Fruit fly (Drosophila melanogaster): ENCODE measurements around the gene ncd.

ncd gene

dm6 chr3R:29802753-29803313, 4.1 kb downstream of the ncd start, which contains the start of the genes Etfb and CG7789 (continued):
- TF ChIP-seq gsb (GFP tag; IDR thresholded peaks at IDR 0.05) (peak; percentile 73), Hr51 (GFP tag; optimal IDR thresholded peaks at IDR 0.05) (peak in 1 of 2 experiments; percentile 48), Bdp1 (GFP tag; optimal IDR thresholded peaks at IDR 0.05) (peak; percentile 55), MBD-R2 (GFP tag; IDR thresholded peaks at IDR 0.05) (peak; percentile 96), pzg (GFP tag; optimal IDR thresholded peaks at IDR 0.05) (peak; percentile 76), Dad (GFP tag; optimal IDR thresholded peaks at IDR 0.05) (peak; percentile 55), Nf-YB (GFP tag; optimal IDR thresholded peaks at IDR 0.05) (peak; percentile 28), lab (GFP tag; optimal IDR thresholded peaks at IDR 0.05) (no peak), CG31365 (tag; optimal IDR thresholded peaks at IDR 0.05) (no peak), nom (GFP tag; optimal IDR thresholded peaks at IDR 0.05) (peak; percentile 99), ase (GFP tag; IDR thresholded peaks at IDR 0.05) (peak; percentile 76; the same call in 2 of the 3 replicates), Trl (optimal IDR thresholded peaks at IDR 0.05) (no peak), Trl (GFP tag; optimal IDR thresholded peaks at IDR 0.05) (peak; percentile 67), Neu2 (GFP tag; optimal IDR thresholded peaks at IDR 0.05; ENCODE audit: borderline replicate concordance) (no peak), unpg (GFP tag; optimal IDR thresholded peaks at IDR 0.05) (no peak), salm (tag; optimal IDR thresholded peaks at IDR 0.05) (peak; percentile 31), croc (GFP tag; conservative IDR thresholded peaks at IDR 0.05) (peak; percentile 65), Xrp1 (GFP tag; IDR thresholded peaks at IDR 0.05) (peak; percentile 65), CG3995 (GFP tag; optimal IDR thresholded peaks at IDR 0.05) (peak; percentile 61), CG18262 (tag; optimal IDR thresholded peaks at IDR 0.05) (no peak), repo (GFP tag; optimal IDR thresholded peaks at IDR 0.05) (peak; percentile 54), Nf-YA (GFP tag; IDR thresholded peaks at IDR 0.05) (0 out of 2 replicates have a peak, but pooled peaks have one; percentile 20), dan (GFP tag; IDR thresholded peaks at IDR 0.05) (no peak), CG10565 (GFP tag; optimal IDR thresholded peaks at IDR 0.05) (no peak), Vsx1 (GFP tag; optimal IDR thresholded peaks at IDR 0.05) (no peak), Sry-δ (GFP tag; optimal IDR thresholded peaks at IDR 0.05) (peak; percentile 89), CG17186 (GFP tag; optimal IDR thresholded peaks at IDR 0.05) (peak; percentile 44), Adf1 (GFP tag; IDR thresholded peaks at IDR 0.05) (peak; percentile 77), CG17361 (GFP tag; IDR thresholded peaks at IDR 0.05) (no peak; the same call in 1 of the 3 replicates), CG30431 (GFP tag; optimal IDR thresholded peaks at IDR 0.05) (peak; percentile 39), disco-r (GFP tag; optimal IDR thresholded peaks at IDR 0.05) (peak; percentile 44), CG3838 (GFP tag; optimal IDR thresholded peaks at IDR 0.05) (no peak), hbn (GFP tag; IDR thresholded peaks at IDR 0.05; ENCODE audit: partially characterized antibody) (peak; percentile 87), CG17359 (tag; optimal IDR thresholded peaks at IDR 0.05) (peak; percentile 39), Mad (GFP tag; optimal IDR thresholded peaks at IDR 0.05) (peak; percentile 60), CG15601 (tag; optimal IDR thresholded peaks at IDR 0.05) (no peak), CG8765 (GFP tag; IDR thresholded peaks at IDR 0.05) (peak; percentile 63; the same call in 1 of the 2 replicates), CG34422 (GFP tag; IDR thresholded peaks at IDR 0.05) (peak; percentile 93), gfzf (GFP tag; optimal IDR thresholded peaks at IDR 0.05) (peak; percentile 22), ac (GFP tag; optimal IDR thresholded peaks at IDR 0.05) (no peak), MTF-1 (GFP tag; optimal IDR thresholded peaks at IDR 0.05; ENCODE audit: borderline replicate concordance) (no peak), chn (GFP tag; optimal IDR thresholded peaks at IDR 0.05) (peak; percentile 51), Mes4 (GFP tag; optimal IDR thresholded peaks at IDR 0.05) (peak; percentile 46), CTCF (GFP tag; optimal IDR thresholded peaks at IDR 0.05) (peak; percentile 19), luna (GFP tag; optimal IDR thresholded peaks at IDR 0.05) (peak; percentile 47), slp2 (GFP tag; optimal IDR thresholded peaks at IDR 0.05) (no peak), klu (GFP tag; IDR thresholded peaks at IDR 0.05) (peak; percentile 70), HmgZ (tag; optimal IDR thresholded peaks at IDR 0.05) (peak; percentile 92), CG14710 (tag; optimal IDR thresholded peaks at IDR 0.05) (peak; percentile 61), ftz-f1 (GFP tag; optimal IDR thresholded peaks at IDR 0.05) (peak; percentile 76), CG42726 (GFP tag; IDR thresholded peaks at IDR 0.05; ENCODE audit: partially characterized antibody) (peak; percentile 60; the same call in 1 of the 2 replicates)

Measured in whole organism, embryonic.